Fruit fly (Drosophila melanogaster) whole organism, embryonic: ENCODE data around the gene htt.

Source experiments
- CG18476 ChIP-seq: fragments of 200-800 bp; sonication (Bioruptor generic); optimal IDR thresholded peaks from 2 replicates; lab custom pipeline; 2016; ENCODE audit warnings: missing biosample characterization, mild to moderate bottlenecking, missing genetic modification characterization
- CG7963 ChIP-seq: fragments of 200-800 bp; sonication (Bioruptor generic); IDR thresholded peaks from 3 replicates; pipeline ENCODE4 v1.3.6; 2022; ENCODE audit warnings: missing biosample characterization, missing genetic modification characterization; ENCODE audit not compliant: partially characterized antibody
- Gug ChIP-seq: fragments of 200-800 bp; sonication (Bioruptor generic); IDR thresholded peaks from 4 replicates; pipeline ENCODE4 v1.3.6; 2022; ENCODE audit warnings: missing biosample characterization, missing genetic modification characterization
- H2.0 ChIP-seq: fragments of 200-800 bp; sonication (Bioruptor generic); IDR thresholded peaks from 2 replicates; pipeline ENCODE4 v1.3.6; 2022; ENCODE audit warnings: missing biosample characterization, missing genetic modification characterization
- HLH54F ChIP-seq: fragments of 200-800 bp; sonication (Bioruptor generic); optimal IDR thresholded peaks from 3 replicates; lab custom pipeline; 2016; ENCODE audit warnings: missing biosample characterization, missing genetic modification characterization
- crc ChIP-seq: fragments of 200-800 bp; sonication (Bioruptor generic); optimal IDR thresholded peaks from 2 replicates; lab custom pipeline; 2016; ENCODE audit warnings: missing biosample characterization, missing genetic modification characterization
- eve ChIP-seq, 2 experiments: fragments of >200 bp; optimal IDR thresholded peaks; 2 replicates each; lab custom pipeline; 2017; ENCODE audit warnings: missing biosample characterization in 2 of 2, missing genetic modification characterization in 2 of 2
- grn ChIP-seq: fragments of 200-800 bp; sonication (Bioruptor generic); optimal IDR thresholded peaks from 3 replicates; lab custom pipeline; 2017; ENCODE audit warnings: missing biosample characterization, missing genetic modification characterization
- pb ChIP-seq: fragments of 200-800 bp; sonication (Bioruptor generic); optimal IDR thresholded peaks from 3 replicates; lab custom pipeline; 2016; ENCODE audit warnings: missing biosample characterization, missing genetic modification characterization
- trh ChIP-seq: fragments of 200-800 bp; sonication (Bioruptor generic); optimal IDR thresholded peaks from 2 replicates; lab custom pipeline; 2016; ENCODE audit warnings: missing biosample characterization, missing genetic modification characterization

- TF ChIP-seq CG7963: no peak
- no peak for TF ChIP-seq eve (GFP tag; optimal IDR thresholded peaks at IDR 0.05; lab: Kevin White, UChicago)
- no peak for TF ChIP-seq grn (GFP tag; lab: Kevin White, UChicago)
- no peak for TF ChIP-seq H2.0 (GFP tag; lab: Robert Waterston, UW)
- TF ChIP-seq CG18476 (GFP tag; lab: Kevin White, UChicago): no peak
- TF ChIP-seq pb (GFP tag; lab: Kevin White, UChicago): no peak
- no peak for TF ChIP-seq crc (GFP tag; lab: Kevin White, UChicago)
- no peak for TF ChIP-seq trh (GFP tag; lab: Kevin White, UChicago)
- TF ChIP-seq Gug (GFP tag; lab: Robert Waterston, UW): no peak
- TF ChIP-seq HLH54F (GFP tag; lab: Kevin White, UChicago): no peak
Measured at dm6 chr3R:28751611-28752129, 55.6 kb downstream of the htt start, which contains the start of gene CG10000.
